Fruit fly (Drosophila melanogaster) whole organism, pupa: Measurements from ENCODE around the gene vers.

Experiments used
- CG10348 ChIP-seq: fragments of 200-800 bp; sonication (Bioruptor generic); IDR thresholded peaks from 2 replicates; pipeline ENCODE4 v1.3.6; 2022; ENCODE audit warnings: missing biosample characterization, missing genetic modification characterization
- CG12605 ChIP-seq: fragments of 200-800 bp; sonication (Bioruptor generic); IDR thresholded peaks from 2 replicates; pipeline ENCODE4 v1.3.6; 2022; ENCODE audit warnings: missing biosample characterization, missing genetic modification characterization
- CG13204 ChIP-seq: fragments of 200-800 bp; sonication (Bioruptor generic); optimal IDR thresholded peaks from 2 replicates; lab custom pipeline; 2018; ENCODE audit warnings: missing biosample characterization, mild to moderate bottlenecking, missing genetic modification characterization, moderate library complexity
- CG14655 ChIP-seq: fragments of 200-800 bp; sonication (Bioruptor generic); optimal IDR thresholded peaks from 3 replicates; lab custom pipeline; 2017; ENCODE audit warnings: mild to moderate bottlenecking, missing biosample characterization, missing genetic modification reagents, missing genetic modification characterization
- CG15710 ChIP-seq: fragments of 200-800 bp; sonication (Bioruptor generic); optimal IDR thresholded peaks from 2 replicates; lab custom pipeline; 2018; ENCODE audit warnings: missing biosample characterization, mild to moderate bottlenecking, missing genetic modification characterization, moderate library complexity
- CG17806 ChIP-seq: fragments of 200-800 bp; sonication (Bioruptor generic); optimal IDR thresholded peaks from 2 replicates; lab custom pipeline; 2018; ENCODE audit warnings: missing biosample characterization, mild to moderate bottlenecking, missing genetic modification characterization, moderate library complexity
- CG32121 ChIP-seq: fragments of 200-800 bp; sonication (Bioruptor generic); IDR thresholded peaks from 2 replicates; pipeline ENCODE4 v1.3.6; 2022; ENCODE audit warnings: missing biosample characterization, missing genetic modification characterization
- CG34367 ChIP-seq: fragments of 200-800 bp; sonication (Bioruptor generic); optimal IDR thresholded peaks from 2 replicates; lab custom pipeline; 2018; ENCODE audit warnings: missing biosample characterization, mild to moderate bottlenecking, missing genetic modification characterization
- CG4496 ChIP-seq: fragments of 200-800 bp; sonication (Bioruptor generic); IDR thresholded peaks from 3 replicates; pipeline ENCODE4 v1.3.6; 2022; ENCODE audit warnings: missing biosample characterization, missing genetic modification characterization
- CG8159 ChIP-seq: fragments of 200-800 bp; sonication (Bioruptor generic); optimal IDR thresholded peaks from 3 replicates; lab custom pipeline; 2018; ENCODE audit warnings: missing biosample characterization, mild to moderate bottlenecking, missing genetic modification characterization, moderate library complexity
- CG8301 ChIP-seq: fragments of 200-800 bp; sonication (Bioruptor generic); optimal IDR thresholded peaks from 2 replicates; lab custom pipeline; 2018; ENCODE audit warnings: missing biosample characterization, mild to moderate bottlenecking, missing genetic modification characterization
- CG9948 ChIP-seq: fragments of 200-800 bp; sonication (Bioruptor generic); optimal IDR thresholded peaks from 2 replicates; lab custom pipeline; 2018; ENCODE audit warnings: missing biosample characterization, mild to moderate bottlenecking, missing genetic modification characterization, moderate library complexity
- D1 ChIP-seq: fragments of 200-800 bp; sonication (Bioruptor generic); optimal IDR thresholded peaks from 2 replicates; lab custom pipeline; 2018; ENCODE audit warnings: missing biosample characterization, mild to moderate bottlenecking, missing genetic modification characterization, moderate library complexity
- EcR ChIP-seq: fragments of 200-800 bp; sonication (Bioruptor generic); optimal IDR thresholded peaks from 3 replicates; lab custom pipeline; 2019; ENCODE audit warnings: missing biosample characterization, missing genetic modification characterization, mild to moderate bottlenecking, moderate library complexity, missing genetic modification reagents
- Ets98B ChIP-seq: fragments of 200-800 bp; sonication (Bioruptor generic); IDR thresholded peaks from 2 replicates; pipeline ENCODE4 v1.3.6; 2022; ENCODE audit warnings: missing biosample characterization, missing genetic modification characterization
- Pif1A ChIP-seq: fragments of 200-800 bp; sonication (Bioruptor generic); optimal IDR thresholded peaks from 3 replicates; lab custom pipeline; 2016; ENCODE audit warnings: missing biosample characterization, missing genetic modification characterization
- Pif1B ChIP-seq: fragments of 200-800 bp; sonication (Bioruptor generic); optimal IDR thresholded peaks from 3 replicates; lab custom pipeline; 2016; ENCODE audit warnings: missing biosample characterization, missing genetic modification characterization
- Snoo ChIP-seq: fragments of 200-800 bp; sonication (Bioruptor generic); optimal IDR thresholded peaks from 3 replicates; lab custom pipeline; 2017; ENCODE audit warnings: missing biosample characterization, mild to moderate bottlenecking, missing genetic modification characterization, inconsistent platforms
- fd96Ca ChIP-seq: fragments of 200-800 bp; sonication (Bioruptor generic); IDR thresholded peaks from 3 replicates; pipeline ENCODE4 v1.3.6; 2022; ENCODE audit warnings: missing biosample characterization, missing genetic modification characterization
- gl ChIP-seq: fragments of 200-800 bp; sonication (Bioruptor generic); optimal IDR thresholded peaks from 2 replicates; lab custom pipeline; 2018; ENCODE audit warnings: missing biosample characterization, mild to moderate bottlenecking, missing genetic modification characterization
- rn ChIP-seq: fragments of 200-800 bp; sonication (Bioruptor generic); IDR thresholded peaks from 2 replicates; pipeline ENCODE4 v1.3.6; 2022; ENCODE audit warnings: missing biosample characterization, missing genetic modification characterization

vers gene

dm6 chr3L:12115966-12116735 is at the start of gene vers:
vers (plus strand) TSS chr3L:12116101.
- TF ChIP-seq D1 (no peak), CG34367 (no peak), CG32121 (no peak), CG8301 (tag; lab: Kevin White, UChicago) (no peak), CG10348 (GFP tag; lab: Robert Waterston, UW) (no peak), CG8159 (tag; lab: Kevin White, UChicago) (no peak), CG15710 (no peak), CG14655 (no peak), EcR (GFP tag; lab: Kevin White, UChicago) (no peak), rn (GFP tag; lab: Robert Waterston, UW) (no peak), CG9948 (tag; lab: Kevin White, UChicago) (no peak), Pif1B (GFP tag; lab: Kevin White, UChicago) (no peak), gl (tag; lab: Kevin White, UChicago) (no peak), CG13204 (no peak), fd96Ca (GFP tag; lab: Robert Waterston, UW) (no peak), Ets98B (GFP tag; lab: Robert Waterston, UW) (no peak)
- TF ChIP-seq, all 21 proteins: peak for 0

dm6 chr3L:12066699-12067287 is 49.1 kb upstream of the vers start:
- TF ChIP-seq CG9948 (tag; lab: Kevin White, UChicago), result no peak
- no peak for TF ChIP-seq Pif1A (GFP tag; lab: Kevin White, UChicago)
- TF ChIP-seq CG17806 (tag; lab: Kevin White, UChicago), result no peak
- no peak for TF ChIP-seq CG4496
- no peak for TF ChIP-seq D1
- TF ChIP-seq CG12605 (GFP tag; lab: Robert Waterston, UW), result no peak
- TF ChIP-seq CG34367, result no peak
- no peak for TF ChIP-seq rn (GFP tag; lab: Robert Waterston, UW)

- 0 out of 2 replicates have a peak, but pooled peaks have one; percentile 25 for TF ChIP-seq CG10348 (GFP tag; lab: Robert Waterston, UW)
- peak; percentile 32 for TF ChIP-seq Ets98B (GFP tag; lab: Robert Waterston, UW)
- TF ChIP-seq Pif1A (GFP tag; lab: Kevin White, UChicago), result peak; percentile 46
- TF ChIP-seq CG34367, result no peak
- TF ChIP-seq CG13204, result no peak
- peak; percentile 67 for TF ChIP-seq CG8301 (tag; lab: Kevin White, UChicago)
- peak; percentile 54 for TF ChIP-seq CG12605 (GFP tag; lab: Robert Waterston, UW)
- no peak for TF ChIP-seq Snoo (tag; lab: Kevin White, UChicago)
- TF ChIP-seq Pif1B (GFP tag; lab: Kevin White, UChicago), result peak; percentile 41
- peak; percentile 75 for TF ChIP-seq CG32121
- TF ChIP-seq fd96Ca (GFP tag; lab: Robert Waterston, UW), result peak; percentile 63; the same call in 2 of the 3 replicates
- no peak for TF ChIP-seq rn (GFP tag; lab: Robert Waterston, UW)
- no peak for TF ChIP-seq CG9948 (tag; lab: Kevin White, UChicago)
- no peak for TF ChIP-seq CG17806 (tag; lab: Kevin White, UChicago)
- TF ChIP-seq EcR (GFP tag; lab: Kevin White, UChicago), result peak; percentile 50
- TF ChIP-seq CG4496, result peak; percentile 51
- TF ChIP-seq gl (tag; lab: Kevin White, UChicago), result no peak
- TF ChIP-seq CG15710, result no peak
- no peak for TF ChIP-seq CG8159 (tag; lab: Kevin White, UChicago)
- TF ChIP-seq D1, result no peak
- TF ChIP-seq CG14655, result peak; percentile 86
Measured at dm6 chr3L:12072388-12072787, 43.5 kb upstream of the vers start.

dm6 chr3L:12073076-12073475 is 42.8 kb upstream of the vers start:
- TF ChIP-seq CG32121 (peak; percentile 72), CG4496 (peak; percentile 69; the same call in 2 of the 3 replicates), CG17806 (tag; lab: Kevin White, UChicago) (peak; percentile 1), D1 (no peak), CG8159 (tag; lab: Kevin White, UChicago) (no peak), CG34367 (no peak), rn (GFP tag; lab: Robert Waterston, UW) (no peak), Pif1B (GFP tag; lab: Kevin White, UChicago) (peak; percentile 30), CG8301 (tag; lab: Kevin White, UChicago) (peak; percentile 78), gl (tag; lab: Kevin White, UChicago) (no peak), fd96Ca (GFP tag; lab: Robert Waterston, UW) (peak; percentile 79), CG10348 (GFP tag; lab: Robert Waterston, UW) (no peak), Ets98B (GFP tag; lab: Robert Waterston, UW) (peak; percentile 75), CG12605 (GFP tag; lab: Robert Waterston, UW) (peak; percentile 71), Snoo (tag; lab: Kevin White, UChicago) (no peak), CG13204 (no peak), CG14655 (peak; percentile 80), EcR (GFP tag; lab: Kevin White, UChicago) (no peak), CG9948 (tag; lab: Kevin White, UChicago) (peak; percentile 4), CG15710 (no peak), Pif1A (GFP tag; lab: Kevin White, UChicago) (peak; percentile 46)
- TF ChIP-seq, all 21 proteins: peak for 11

dm6 chr3L:12073861-12074633 is 41.9 kb upstream of the vers start:
- TF ChIP-seq CG32121 (no peak), CG10348 (GFP tag; lab: Robert Waterston, UW) (no peak), Ets98B (GFP tag; lab: Robert Waterston, UW) (no peak)
- TF ChIP-seq, all 21 proteins: peak for 0
